Worm (Caenorhabditis elegans) whole organism, L4/young adult: ENCODE results near the gene nit-1.

Source experiments
- W03F9.2 ChIP-seq: fragments of 150-350 bp; optimal IDR thresholded peaks from 2 replicates; lab custom pipeline; 2014; ENCODE audit warnings: missing biosample characterization, missing genetic modification characterization
- him-1 ChIP-seq: sonication (generic microtip); optimal IDR thresholded peaks from 2 replicates; lab custom pipeline; 2016; ENCODE audit warnings: missing genotype, missing genetic modification reagents, missing genetic modification characterization, missing compliant biosample characterization

DNA sequence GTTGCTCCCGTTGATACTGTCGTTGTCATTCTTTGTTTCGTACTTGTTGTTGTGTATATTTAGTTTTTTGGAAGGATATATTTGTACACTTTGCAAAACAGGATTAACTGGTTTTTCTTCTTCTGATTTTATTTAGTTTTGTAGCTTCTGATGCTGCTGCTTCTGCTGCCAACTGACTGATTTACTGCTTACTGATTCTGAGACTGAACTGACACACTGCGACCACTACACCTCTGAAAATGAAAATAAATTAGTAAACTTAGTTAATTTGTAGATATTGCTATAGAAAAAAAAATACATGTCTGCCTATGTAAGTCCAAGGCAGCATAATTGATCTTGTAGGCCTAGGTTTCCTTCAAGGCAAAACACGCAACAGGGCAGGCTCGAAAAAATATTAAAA is 50.7 kb downstream of the nit-1 start, which contains the start of gene R10E9.4:
- TF ChIP-seq him-1 (tag; lab: Kevin White, UChicago) (no peak), W03F9.2 (tag; lab: Kevin White, UChicago) (no peak)
